Fruit fly (Drosophila melanogaster): Measurements from ENCODE around the gene CG13454.

DNA sequence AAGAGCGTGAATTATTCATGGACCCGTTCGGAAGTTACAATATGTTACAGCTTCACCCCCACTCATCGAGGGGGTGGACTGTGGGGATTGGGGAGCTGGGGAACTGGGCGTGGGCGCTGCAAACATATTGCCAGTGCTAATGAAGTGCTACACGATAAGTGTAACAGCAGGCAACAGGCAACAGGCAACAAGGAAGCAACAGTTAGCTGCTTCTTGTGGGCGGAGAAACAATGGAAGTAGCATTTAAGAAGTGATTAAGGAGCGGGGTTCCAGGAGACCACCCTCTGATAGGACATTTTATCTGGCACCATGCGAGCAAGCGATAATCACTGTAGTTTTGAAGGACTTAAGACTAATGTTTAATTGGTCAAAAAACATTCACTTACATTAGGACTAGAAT is 24.4 kb upstream of the CG13454 start:
- TF ChIP-seq GATAd (GFP tag; optimal IDR thresholded peaks at IDR 0.05) (no peak), foxo (GFP tag; optimal IDR thresholded peaks at IDR 0.05) (no peak), br (GFP tag; optimal IDR thresholded peaks at IDR 0.05) (no peak), lola (GFP tag; optimal IDR thresholded peaks at IDR 0.05) (no peak), Hr83 (GFP tag; optimal IDR thresholded peaks at IDR 0.05; ENCODE audit: poor library complexity, severe bottlenecking) (no peak), Rel (GFP tag; optimal IDR thresholded peaks at IDR 0.05) (no peak), Rel (tag; optimal IDR thresholded peaks at IDR 0.05) (no peak), brk (GFP tag; optimal IDR thresholded peaks at IDR 0.05) (no peak), Abd-B (GFP tag; optimal IDR thresholded peaks at IDR 0.05) (no peak), Vsx2 (GFP tag; optimal IDR thresholded peaks at IDR 0.05; ENCODE audit: partially characterized antibody) (no peak), psq (GFP tag; optimal IDR thresholded peaks at IDR 0.05) (no peak), N (GFP tag; optimal IDR thresholded peaks at IDR 0.05) (no peak), Dfd (GFP tag; optimal IDR thresholded peaks at IDR 0.05) (no peak)
